Fruit fly (Drosophila melanogaster) whole organism, embryonic: ENCODE data around the gene CG13833.

Experiments used
- Abd-B ChIP-seq: fragments of 200-800 bp; sonication (Bioruptor generic); optimal IDR thresholded peaks from 2 replicates; lab custom pipeline; 2018; ENCODE audit warnings: missing biosample characterization, mild to moderate bottlenecking, missing genetic modification characterization, moderate library complexity
- Atf-2 ChIP-seq: fragments of 200-800 bp; sonication (Bioruptor generic); optimal IDR thresholded peaks from 2 replicates; lab custom pipeline; 2016; ENCODE audit warnings: missing biosample characterization, missing genetic modification characterization
- CG10209 ChIP-seq: fragments of 200-800 bp; sonication (Bioruptor generic); optimal IDR thresholded peaks from 3 replicates; lab custom pipeline; 2017; ENCODE audit warnings: missing biosample characterization, mild to moderate bottlenecking, missing genetic modification characterization, missing genetic modification reagents
- CG1024 ChIP-seq: fragments of 200-800 bp; sonication (Bioruptor generic); IDR thresholded peaks from 2 replicates; pipeline ENCODE4 v1.3.6; 2022; ENCODE audit warnings: missing biosample characterization, missing genetic modification characterization
- CG11093 ChIP-seq: fragments of 200-800 bp; sonication (Bioruptor generic); IDR thresholded peaks from 3 replicates; pipeline ENCODE4 v1.3.6; 2022; ENCODE audit warnings: missing biosample characterization, missing genetic modification characterization
- CG11247 ChIP-seq: fragments of 200-800 bp; sonication (Bioruptor generic); IDR thresholded peaks from 2 replicates; pipeline ENCODE4 v1.3.6; 2022; ENCODE audit warnings: missing biosample characterization, missing genetic modification characterization
- CG11696 ChIP-seq: fragments of 200-800 bp; sonication (Bioruptor generic); IDR thresholded peaks from 2 replicates; pipeline ENCODE4 v1.3.6; 2022; ENCODE audit warnings: missing biosample characterization, missing genetic modification characterization
- CG1233 ChIP-seq: fragments of 200-800 bp; sonication (Bioruptor generic); optimal IDR thresholded peaks from 4 replicates; lab custom pipeline; 2018; ENCODE audit warnings: missing biosample characterization, mild to moderate bottlenecking, missing genetic modification characterization
- CG12659 ChIP-seq: fragments of 200-800 bp; sonication (Bioruptor generic); optimal IDR thresholded peaks from 3 replicates; lab custom pipeline; 2017; ENCODE audit warnings: mild to moderate bottlenecking, missing biosample characterization, missing genetic modification reagents, missing genetic modification characterization
- CG12942 ChIP-seq: fragments of 200-800 bp; sonication (Bioruptor generic); optimal IDR thresholded peaks from 3 replicates; lab custom pipeline; 2016; ENCODE audit warnings: missing biosample characterization, missing genetic modification characterization
- CG1529 ChIP-seq: fragments of 200-800 bp; sonication (Bioruptor generic); optimal IDR thresholded peaks from 3 replicates; lab custom pipeline; 2018; ENCODE audit warnings: missing biosample characterization, missing genetic modification characterization
- CG1603 ChIP-seq: fragments of 200-800 bp; sonication (Bioruptor generic); optimal IDR thresholded peaks from 2 replicates; lab custom pipeline; 2019; ENCODE audit warnings: missing biosample characterization, mild to moderate bottlenecking, missing genetic modification characterization, moderate library complexity
- CG1647 ChIP-seq: fragments of 200-800 bp; sonication (Bioruptor generic); optimal IDR thresholded peaks from 3 replicates; lab custom pipeline; 2016; ENCODE audit warnings: missing biosample characterization, missing genetic modification characterization
- CG17385 ChIP-seq: fragments of 200-800 bp; sonication (Bioruptor generic); optimal IDR thresholded peaks from 3 replicates; lab custom pipeline; 2018; ENCODE audit warnings: missing biosample characterization, mild to moderate bottlenecking, missing genetic modification characterization
- CG30431 ChIP-seq: fragments of 200-800 bp; sonication (Bioruptor generic); optimal IDR thresholded peaks from 2 replicates; lab custom pipeline; 2017; ENCODE audit warnings: missing biosample characterization, missing genetic modification characterization
- CG4328 ChIP-seq: fragments of 200-800 bp; sonication (Bioruptor generic); optimal IDR thresholded peaks from 3 replicates; lab custom pipeline; 2017; ENCODE audit warnings: missing biosample characterization, missing genetic modification reagents, missing genetic modification characterization
- CG4424 ChIP-seq: fragments of 200-800 bp; sonication (Bioruptor generic); optimal IDR thresholded peaks from 3 replicates; lab custom pipeline; 2016; ENCODE audit warnings: missing biosample characterization, missing genetic modification characterization
- CG4707 ChIP-seq: fragments of 200-800 bp; sonication (Bioruptor generic); optimal IDR thresholded peaks from 2 replicates; lab custom pipeline; 2018; ENCODE audit warnings: missing biosample characterization, mild to moderate bottlenecking, missing genetic modification characterization, moderate library complexity
- CG4730 ChIP-seq: fragments of 200-800 bp; sonication (Bioruptor generic); IDR thresholded peaks from 2 replicates; pipeline ENCODE4 v1.3.6; 2022; ENCODE audit warnings: missing biosample characterization, missing genetic modification characterization
- CG8388 ChIP-seq: fragments of 200-800 bp; sonication (Bioruptor generic); optimal IDR thresholded peaks from 2 replicates; lab custom pipeline; 2019; ENCODE audit warnings: missing biosample characterization, mild to moderate bottlenecking, missing genetic modification characterization, moderate library complexity
- CG9215 ChIP-seq: fragments of 200-800 bp; sonication (Bioruptor generic); IDR thresholded peaks from 2 replicates; pipeline ENCODE4 v1.3.6; 2022; ENCODE audit warnings: missing biosample characterization, missing genetic modification characterization
- CG9727 ChIP-seq: fragments of 200-800 bp; sonication (Bioruptor generic); optimal IDR thresholded peaks from 3 replicates; lab custom pipeline; 2017; ENCODE audit warnings: missing biosample characterization, mild to moderate bottlenecking, missing genetic modification characterization
- Chrac-16 ChIP-seq: fragments of 200-800 bp; sonication (Bioruptor generic); optimal IDR thresholded peaks from 3 replicates; lab custom pipeline; 2016; ENCODE audit warnings: missing biosample characterization, missing genetic modification characterization
- CrebB ChIP-seq: fragments of 200-800 bp; sonication (Bioruptor generic); optimal IDR thresholded peaks from 3 replicates; lab custom pipeline; 2018; ENCODE audit warnings: missing biosample characterization, mild to moderate bottlenecking, missing genetic modification characterization
- Dp ChIP-seq: fragments of 200-800 bp; sonication (Bioruptor generic); optimal IDR thresholded peaks from 2 replicates; lab custom pipeline; 2018; ENCODE audit warnings: missing biosample characterization, mild to moderate bottlenecking, missing genetic modification characterization, moderate library complexity
- E2f1 ChIP-seq: fragments of 200-800 bp; sonication (Bioruptor generic); IDR thresholded peaks from 2 replicates; pipeline ENCODE4 v1.3.6; 2022; ENCODE audit warnings: missing biosample characterization, missing genetic modification characterization
- Fer2 ChIP-seq: fragments of 200-800 bp; sonication (Bioruptor generic); optimal IDR thresholded peaks from 2 replicates; lab custom pipeline; 2018; ENCODE audit warnings: missing biosample characterization, mild to moderate bottlenecking, missing genetic modification characterization, moderate library complexity
- NFAT ChIP-seq: fragments of 200-800 bp; sonication (Bioruptor generic); IDR thresholded peaks from 2 replicates; pipeline ENCODE4 v1.3.6; 2022; ENCODE audit warnings: missing biosample characterization, missing genetic modification characterization
- NK7.1 ChIP-seq: fragments of 200-800 bp; sonication (Bioruptor generic); optimal IDR thresholded peaks from 3 replicates; lab custom pipeline; 2016; ENCODE audit warnings: missing biosample characterization, missing genetic modification characterization
- Ssrp ChIP-seq: fragments of 200-800 bp; sonication (Bioruptor generic); optimal IDR thresholded peaks from 2 replicates; lab custom pipeline; 2018; ENCODE audit warnings: missing biosample characterization, mild to moderate bottlenecking, missing genetic modification characterization, moderate library complexity
- Taf1 ChIP-seq: fragments of 200-800 bp; sonication (Bioruptor generic); IDR thresholded peaks from 2 replicates; pipeline ENCODE4 v1.3.6; 2022; ENCODE audit warnings: missing biosample characterization, missing genetic modification characterization
- bsh ChIP-seq, 2 experiments: fragments of 200-800 bp; sonication (Bioruptor generic); optimal IDR thresholded peaks; 2 replicates each; lab custom pipeline; 2017 to 2018; ENCODE audit warnings: mild to moderate bottlenecking in 2 of 2, missing biosample characterization in 2 of 2, missing genetic modification characterization in 2 of 2, moderate library complexity in 1 of 2
- cad ChIP-seq: fragments of >200 bp; optimal IDR thresholded peaks from 2 replicates; lab custom pipeline; 2017; ENCODE audit warnings: missing biosample characterization, missing genetic modification characterization
- chif ChIP-seq, 2 experiments: fragments of 200-800 bp; sonication (Bioruptor generic); optimal IDR thresholded peaks; 3 replicates each; lab custom pipeline; 2016; ENCODE audit warnings: missing biosample characterization in 2 of 2, missing genetic modification characterization in 2 of 2
- da ChIP-seq: fragments of 200-800 bp; sonication (Bioruptor generic); optimal IDR thresholded peaks from 2 replicates; lab custom pipeline; 2016; ENCODE audit warnings: missing biosample characterization, missing genetic modification characterization
- esg ChIP-seq: fragments of 200-800 bp; sonication (Bioruptor generic); conservative IDR thresholded peaks from 2 replicates; pipeline ENCODE4 v1.3.6; 2022; ENCODE audit warnings: missing biosample characterization, missing genetic modification characterization
- fd96Cb ChIP-seq: fragments of 200-800 bp; sonication (Bioruptor generic); optimal IDR thresholded peaks from 2 replicates; lab custom pipeline; 2018; ENCODE audit warnings: missing biosample characterization, mild to moderate bottlenecking, missing genetic modification characterization, moderate library complexity
- gro ChIP-seq: fragments of 200-800 bp; sonication (Bioruptor generic); optimal IDR thresholded peaks from 2 replicates; lab custom pipeline; 2016; ENCODE audit warnings: missing biosample characterization, missing genetic modification characterization
- ken ChIP-seq: fragments of 200-800 bp; sonication (Bioruptor generic); IDR thresholded peaks from 3 replicates; pipeline ENCODE4 v1.3.6; 2022; ENCODE audit warnings: missing biosample characterization, missing genetic modification characterization
- lmd ChIP-seq: fragments of 200-800 bp; sonication (Bioruptor generic); IDR thresholded peaks from 2 replicates; pipeline ENCODE4 v1.3.6; 2022; ENCODE audit warnings: missing biosample characterization, missing genetic modification characterization
- onecut ChIP-seq: fragments of 200-800 bp; sonication (Bioruptor generic); IDR thresholded peaks from 2 replicates; pipeline ENCODE4 v1.3.6; 2022; ENCODE audit warnings: missing biosample characterization, missing genetic modification characterization
- pho ChIP-seq: fragments of 200-800 bp; sonication (Bioruptor generic); optimal IDR thresholded peaks from 2 replicates; lab custom pipeline; 2016; ENCODE audit warnings: missing biosample characterization, missing genetic modification characterization
- repo ChIP-seq: fragments of 200-800 bp; sonication (Bioruptor generic); optimal IDR thresholded peaks from 2 replicates; lab custom pipeline; 2016; ENCODE audit warnings: missing biosample characterization, missing genetic modification characterization
- sc ChIP-seq, 3 experiments: fragments of >200 bp in 2 of 3; fragments of 200-800 bp in 1 of 3; sonication (Bioruptor generic) in 1 of 3; optimal IDR thresholded peaks; 2 replicates in 2 of 3; 3 replicates in 1 of 3; lab custom pipeline; 2017; ENCODE audit warnings: mild to moderate bottlenecking in 1 of 3, missing biosample characterization in 1 of 3, missing genetic modification characterization in 1 of 3, missing genetic modification reagents in 1 of 3
- schlank ChIP-seq: fragments of 200-800 bp; sonication (Bioruptor generic); optimal IDR thresholded peaks from 2 replicates; lab custom pipeline; 2018; ENCODE audit warnings: missing biosample characterization, mild to moderate bottlenecking, missing genetic modification characterization
- slou ChIP-seq: fragments of 200-800 bp; sonication (Bioruptor generic); optimal IDR thresholded peaks from 3 replicates; lab custom pipeline; 2016; ENCODE audit warnings: missing biosample characterization, missing genetic modification characterization
- ssp ChIP-seq: fragments of 200-800 bp; sonication (Bioruptor generic); IDR thresholded peaks from 2 replicates; pipeline ENCODE4 v1.3.6; 2022; ENCODE audit warnings: missing biosample characterization, missing genetic modification characterization
- sug ChIP-seq: fragments of 200-800 bp; optimal IDR thresholded peaks from 2 replicates; lab custom pipeline; 2019; ENCODE audit warnings: missing biosample characterization, mild to moderate bottlenecking, missing genetic modification characterization, moderate library complexity
- trh ChIP-seq: fragments of 200-800 bp; sonication (Bioruptor generic); optimal IDR thresholded peaks from 2 replicates; lab custom pipeline; 2016; ENCODE audit warnings: missing biosample characterization, missing genetic modification characterization
- tx ChIP-seq: fragments of 200-800 bp; sonication (Bioruptor generic); optimal IDR thresholded peaks from 2 replicates; lab custom pipeline; 2016; ENCODE audit warnings: missing biosample characterization, missing genetic modification characterization
- yki ChIP-seq: fragments of >200 bp; optimal IDR thresholded peaks from 3 replicates; lab custom pipeline; 2018

Gene CG13833

DNA sequence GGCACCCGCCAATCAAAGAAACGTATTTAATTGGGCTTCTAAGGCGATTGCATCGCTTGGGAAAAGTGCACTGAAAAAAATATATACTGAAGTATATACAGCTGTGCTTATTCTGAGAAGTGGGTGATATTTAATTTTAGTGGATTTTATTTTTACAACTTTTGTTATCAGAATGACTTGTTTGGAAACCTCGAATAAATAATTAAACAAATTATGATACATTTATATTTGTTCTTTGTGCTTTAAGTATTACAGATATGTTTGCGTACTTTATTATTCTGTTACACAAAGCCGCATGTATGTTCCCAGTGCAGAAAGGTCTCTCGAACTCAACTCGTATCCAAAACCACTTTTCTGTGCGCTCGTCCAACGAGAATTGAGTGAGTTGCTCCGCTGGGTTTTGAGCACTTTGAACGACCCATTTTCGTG is 13.3 kb upstream of the CG13833 start (continued):
- TF ChIP-seq CG1024 (GFP tag; lab: Robert Waterston, UW) (peak; percentile 32; the same call in 1 of the 2 replicates), gro (GFP tag; lab: Kevin White, UChicago) (peak; percentile 24), NFAT (GFP tag; lab: Robert Waterston, UW) (no peak), ssp (peak; percentile 53; the same call in 1 of the 2 replicates), CG17385 (GFP tag; lab: Kevin White, UChicago) (peak; percentile 78), tx (peak; percentile 31), cad (GFP tag; lab: Kevin White, UChicago) (no peak), Fer2 (tag; lab: Kevin White, UChicago) (peak; percentile 36), CG1233 (GFP tag; lab: Kevin White, UChicago) (peak; percentile 62), onecut (GFP tag; lab: Robert Waterston, UW) (peak; percentile 58), Abd-B (GFP tag; lab: Kevin White, UChicago) (peak; percentile 70), pho (GFP tag; lab: Kevin White, UChicago) (no peak), CG4424 (GFP tag; lab: Kevin White, UChicago) (peak; percentile 73), ken (GFP tag; lab: Robert Waterston, UW) (0 out of 3 replicates have a peak, but pooled peaks have one; percentile 32), sug (peak; percentile 71), yki (lab: Kevin White, UChicago) (no peak), lmd (GFP tag; lab: Robert Waterston, UW) (peak; percentile 91), schlank (no peak), Dp (no peak), CG1529 (GFP tag; lab: Kevin White, UChicago) (peak; percentile 64), CG11093 (GFP tag; lab: Robert Waterston, UW) (peak; percentile 55; the same call in 1 of the 3 replicates), CG11247 (GFP tag; lab: Robert Waterston, UW) (0 out of 2 replicates have a peak, but pooled peaks have one; percentile 12), CG12942 (GFP tag; lab: Kevin White, UChicago) (peak; percentile 56), CG30431 (GFP tag; lab: Kevin White, UChicago) (peak; percentile 37), CG9215 (GFP tag; lab: Robert Waterston, UW) (peak; percentile 46; the same call in 1 of the 2 replicates), esg (peak; percentile 60), NK7.1 (peak; percentile 28), CrebB (tag; lab: Kevin White, UChicago) (peak; percentile 39), E2f1 (GFP tag; lab: Robert Waterston, UW) (peak; percentile 60), slou (peak; percentile 19), CG8388 (peak; percentile 84), CG10209 (GFP tag; lab: Kevin White, UChicago) (peak; percentile 74), CG4730 (peak; percentile 52; the same call in 1 of the 2 replicates), repo (GFP tag; lab: Kevin White, UChicago) (peak; percentile 14), CG4328 (GFP tag; lab: Kevin White, UChicago) (peak; percentile 62), CG11696 (GFP tag; lab: Robert Waterston, UW) (peak; percentile 10; the same call in 1 of the 2 replicates), Taf1 (GFP tag; lab: Robert Waterston, UW) (no peak), sc (optimal IDR thresholded peaks at IDR 0.05; lab: Kevin White, UChicago) (no peak), sc (GFP tag; optimal IDR thresholded peaks at IDR 0.05; lab: Kevin White, UChicago) (peak; percentile 62), Atf-2 (GFP tag; lab: Kevin White, UChicago) (peak; percentile 28), CG1603 (tag; lab: Kevin White, UChicago) (peak; percentile 58), CG12659 (GFP tag; lab: Kevin White, UChicago) (peak; percentile 77), bsh (GFP tag; optimal IDR thresholded peaks at IDR 0.05; lab: Kevin White, UChicago) (peak; percentile 68 to 81), trh (GFP tag; lab: Kevin White, UChicago) (peak; percentile 59), CG1647 (GFP tag; lab: Kevin White, UChicago) (peak; percentile 12), chif (GFP tag; optimal IDR thresholded peaks at IDR 0.05; lab: Kevin White, UChicago) (peak; percentile 15 to 49), fd96Cb (tag; lab: Kevin White, UChicago) (peak; percentile 75), Chrac-16 (peak; percentile 49), CG4707 (GFP tag; lab: Kevin White, UChicago) (no peak), da (GFP tag; lab: Kevin White, UChicago) (no peak), Ssrp (tag; lab: Kevin White, UChicago) (peak; percentile 79), CG9727 (GFP tag; lab: Kevin White, UChicago) (peak; percentile 67)
